Fruit fly (Drosophila melanogaster) ovary, adult (tissue): Measurements from ENCODE around the gene CG44303.

Source experiments
- CG17801 ChIP-seq: fragments of 200-800 bp; optimal IDR thresholded peaks from 2 replicates; lab custom pipeline; 2019; ENCODE audit warnings: missing biosample characterization, mild to moderate bottlenecking, missing genetic modification characterization, moderate library complexity; ENCODE audit not compliant: partially characterized antibody

Gene CG44303

dm6 chrX:6694979-6695388 lies 7.8 kb upstream of the CG44303 start, which contains the start of gene CG14442:
Gene CG14442, minus strand, starts transcription at chrX:6695007.
- peak; percentile 37 for TF ChIP-seq CG17801

dm6 chrX:6694105-6694788 lies 7.0 kb upstream of the CG44303 start:
- peak; percentile 22 for TF ChIP-seq CG17801

- TF ChIP-seq CG17801, result no peak
Measured at dm6 chrX:6688620-6689400, 1.6 kb upstream of the CG44303 start, which contains the start of gene CG3184. Gene CG3184, minus strand, starts transcription at chrX:6688774.

- TF ChIP-seq CG17801, result peak; percentile 50
Measured at dm6 chrX:6683635-6684499, 3.4 kb downstream of the CG44303 start, which contains the start of gene Pink1. Gene Pink1, plus strand, starts transcription at chrX:6683798.

dm6 chrX:6681467-6681866 lies 5.8 kb downstream of the CG44303 start, which contains the start of gene Fum2:
Gene Fum2, plus strand, starts transcription at chrX:6681767.
- no peak for TF ChIP-seq CG17801

dm6 chrX:6679502-6679810 lies 7.8 kb downstream of the CG44303 start:
- TF ChIP-seq CG17801, result no peak

- peak; percentile 88 for TF ChIP-seq CG17801
Measured at dm6 chrX:6678635-6679501, 8.4 kb downstream of the CG44303 start, which contains the start of gene ND-ASHI. Gene ND-ASHI, minus strand, starts transcription at chrX:6679118.

dm6 chrX:6677826-6678489 lies 9.3 kb downstream of the CG44303 start, which contains the start of gene Fum1:
Gene Fum1, plus strand, starts transcription at chrX:6678424.
- peak; percentile 58 for TF ChIP-seq CG17801

dm6 chrX:6673637-6674487 lies 13.4 kb downstream of the CG44303 start, which contains the start of the genes CG3198 and Mcm6:
Gene CG3198, minus strand, starts transcription at chrX:6673973.
Gene Mcm6, plus strand, starts transcription at chrX:6674387.
- TF ChIP-seq CG17801, result no peak

dm6 chrX:6663976-6664375 lies 23.2 kb downstream of the CG44303 start:
- TF ChIP-seq CG17801, result no peak

- TF ChIP-seq CG17801, result no peak
Measured at dm6 chrX:6662876-6663551, 24.2 kb downstream of the CG44303 start.

- no peak for TF ChIP-seq CG17801
Measured at dm6 chrX:6662378-6662777, 24.8 kb downstream of the CG44303 start.

- TF ChIP-seq CG17801, result no peak
Measured at dm6 chrX:6661880-6662279, 25.3 kb downstream of the CG44303 start.
